Worm (Caenorhabditis elegans) whole organism, L1 larva: ENCODE results near the gene C02H6.3.

Source experiments
- aha-1 ChIP-seq: fragments of 150-350 bp; optimal IDR thresholded peaks from 2 replicates; lab custom pipeline; 2014; ENCODE audit warnings: missing biosample characterization, missing genetic modification characterization
- aly-2 ChIP-seq: fragments of 150-350 bp; optimal IDR thresholded peaks from 2 replicates; lab custom pipeline; 2014; ENCODE audit warnings: missing biosample characterization, missing genetic modification characterization
- blmp-1 ChIP-seq: fragments of 150-350 bp; optimal IDR thresholded peaks from 2 replicates; lab custom pipeline; 2014; ENCODE audit warnings: missing biosample characterization, missing genetic modification characterization
- ceh-82 ChIP-seq, 3 experiments: fragments of 150-350 bp in 1 of 3; sonication (generic microtip) in 2 of 3; optimal IDR thresholded peaks; 2 replicates each; lab custom pipeline; 2014 to 2017; ENCODE audit warnings: missing biosample characterization in 3 of 3, missing genetic modification characterization in 3 of 3
- egl-13 ChIP-seq: sonication (generic microtip); optimal IDR thresholded peaks from 2 replicates; lab custom pipeline; 2016; ENCODE audit warnings: missing genotype, missing genetic modification reagents, missing genetic modification characterization, missing compliant biosample characterization
- elt-3 ChIP-seq, 6 experiments: fragments of 150-350 bp in 1 of 6; sonication (generic microtip); optimal IDR thresholded peaks; 2 replicates each; lab custom pipeline; 2017 to 2018; ENCODE audit warnings: missing biosample characterization in 6 of 6, missing genetic modification characterization in 6 of 6, inconsistent platforms in 1 of 6
- fos-1 ChIP-seq: fragments of 150-350 bp; optimal IDR thresholded peaks from 2 replicates; lab custom pipeline; 2014; ENCODE audit warnings: missing biosample characterization, missing genetic modification characterization
- mab-9 ChIP-seq: fragments of 200-800 bp; sonication (Bioruptor generic); IDR thresholded peaks from 2 replicates; pipeline ENCODE4 v1.3.6; 2022; ENCODE audit warnings: missing genetic modification reagents, missing genetic modification characterization, missing compliant biosample characterization
- mef-2 ChIP-seq: fragments of 150-350 bp; optimal IDR thresholded peaks from 2 replicates; lab custom pipeline; 2014; ENCODE audit warnings: missing biosample characterization, missing genetic modification characterization
- nhr-11 ChIP-seq: fragments of 150-350 bp; optimal IDR thresholded peaks from 2 replicates; lab custom pipeline; 2014; ENCODE audit warnings: missing biosample characterization, missing genetic modification characterization
- snpc-4 ChIP-seq: fragments of 150-350 bp; optimal IDR thresholded peaks from 2 replicates; lab custom pipeline; 2014; ENCODE audit warnings: missing biosample characterization, missing genetic modification characterization
- xbp-1 ChIP-seq: sonication (generic microtip); optimal IDR thresholded peaks from 2 replicates; lab custom pipeline; 2016; ENCODE audit warnings: missing genetic modification characterization, missing compliant biosample characterization
- ztf-4 ChIP-seq: fragments of 150-350 bp; optimal IDR thresholded peaks from 2 replicates; lab custom pipeline; 2014; ENCODE audit warnings: missing biosample characterization, missing genetic modification characterization

ce11 chrV:7415780-7416428 is 28.2 kb upstream of the C02H6.3 start, which contains the start of gene F18E3.13:
- TF ChIP-seq mab-9 (GFP tag; lab: Robert Waterston, UW) (no peak), mef-2 (tag; lab: Kevin White, UChicago) (no peak), nhr-11 (no peak), egl-13 (tag; lab: Kevin White, UChicago) (no peak), aha-1 (tag; lab: Kevin White, UChicago) (no peak), xbp-1 (tag; lab: Kevin White, UChicago) (no peak), elt-3 (tag; optimal IDR thresholded peaks at IDR 0.05; lab: Kevin White, UChicago) (peak in 5 of 6 experiments; percentile 43 to 97 (median 69)), fos-1 (tag; lab: Kevin White, UChicago) (no peak), blmp-1 (peak; percentile 90), aly-2 (tag; lab: Kevin White, UChicago) (no peak), snpc-4 (tag; lab: Kevin White, UChicago) (no peak), ceh-82 (tag; optimal IDR thresholded peaks at IDR 0.05; lab: Kevin White, UChicago) (no peak), ztf-4 (peak; percentile 50)
